Fruit fly (Drosophila melanogaster): ENCODE measurements around the gene Octbeta1R.

Octbeta1R gene

DNA sequence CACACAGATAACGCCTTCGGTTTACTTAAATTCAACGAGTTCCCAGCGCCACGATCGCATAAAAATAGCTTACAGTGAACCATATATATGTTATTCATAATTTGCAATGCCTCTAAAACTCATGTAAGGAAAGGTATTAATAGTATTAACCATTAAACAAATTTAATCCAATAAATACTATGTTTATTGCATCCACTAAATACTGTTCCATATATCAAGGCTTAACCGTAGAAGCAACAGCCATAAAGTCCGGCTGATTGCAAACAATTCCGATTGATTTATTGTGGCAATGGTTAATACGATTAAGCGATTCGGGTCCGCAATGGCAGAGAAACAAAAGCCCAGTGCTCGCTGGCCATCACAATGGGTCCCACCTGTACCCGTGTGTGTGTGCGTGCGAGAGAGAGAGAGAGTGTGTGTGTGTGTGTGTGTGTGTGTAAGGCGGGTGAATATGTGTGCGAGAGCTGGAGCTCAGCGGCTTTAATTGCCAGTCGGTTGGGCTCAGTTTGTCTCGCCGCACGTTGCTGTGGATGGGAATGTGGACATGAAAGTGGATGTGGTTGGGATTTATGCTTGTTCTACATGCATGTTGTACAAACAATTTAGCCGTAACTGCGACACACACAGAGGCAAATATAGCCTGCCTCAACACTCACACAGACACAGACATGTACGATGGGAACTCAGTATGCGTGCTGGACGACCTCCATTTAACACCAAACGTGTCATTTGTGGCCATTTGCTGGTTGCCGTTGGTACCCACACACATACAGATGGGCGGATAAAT, 2.3 kb upstream of the Octbeta1R start (continued):
- TF ChIP-seq Elba2 (GFP tag; optimal IDR thresholded peaks at IDR 0.05) (no peak), CG2889 (GFP tag; IDR thresholded peaks at IDR 0.05) (no peak), dimm (GFP tag; IDR thresholded peaks at IDR 0.05) (no peak), jigr1 (GFP tag; IDR thresholded peaks at IDR 0.05) (no peak), CG8478 (optimal IDR thresholded peaks at IDR 0.05) (peak; percentile 45), sens-2 (GFP tag; IDR thresholded peaks at IDR 0.05) (no peak), CG14441 (GFP tag; IDR thresholded peaks at IDR 0.05) (no peak), wor (GFP tag; IDR thresholded peaks at IDR 0.05) (no peak), Six4 (GFP tag; optimal IDR thresholded peaks at IDR 0.05) (peak; percentile 9), wek (GFP tag; optimal IDR thresholded peaks at IDR 0.05) (no peak), CG13624 (GFP tag; optimal IDR thresholded peaks at IDR 0.05) (no peak), CG4282 (GFP tag; optimal IDR thresholded peaks at IDR 0.05) (no peak), CTCF (GFP tag; optimal IDR thresholded peaks at IDR 0.05) (no peak), CG10431 (GFP tag; optimal IDR thresholded peaks at IDR 0.05) (no peak), unpg (GFP tag; optimal IDR thresholded peaks at IDR 0.05) (peak; percentile 26), CG9817 (tag; optimal IDR thresholded peaks at IDR 0.05) (peak; percentile 36), CG17328 (GFP tag; IDR thresholded peaks at IDR 0.05) (no peak), CG15479 (GFP tag; optimal IDR thresholded peaks at IDR 0.05) (no peak), Eip74EF (GFP tag; optimal IDR thresholded peaks at IDR 0.05) (no peak), Taf1 (GFP tag; IDR thresholded peaks at IDR 0.05) (no peak), so (GFP tag; IDR thresholded peaks at IDR 0.05) (no peak), CG6272 (GFP tag; IDR thresholded peaks at IDR 0.05) (no peak), slou (GFP tag; optimal IDR thresholded peaks at IDR 0.05) (no peak), CG10462 (GFP tag; optimal IDR thresholded peaks at IDR 0.05) (no peak), Deaf1 (tag; optimal IDR thresholded peaks at IDR 0.05) (peak; percentile 66), CG10543 (GFP tag; optimal IDR thresholded peaks at IDR 0.05) (peak; percentile 69), Atf6 (GFP tag; IDR thresholded peaks at IDR 0.05) (0 out of 2 replicates have a peak, but pooled peaks have one; percentile 8), CG11093 (GFP tag; IDR thresholded peaks at IDR 0.05) (no peak), Dip2 (GFP tag; IDR thresholded peaks at IDR 0.05) (no peak), CG9437 (GFP tag; optimal IDR thresholded peaks at IDR 0.05) (no peak), CG16813 (GFP tag; IDR thresholded peaks at IDR 0.05; ENCODE audit: partially characterized antibody) (no peak), CG4424 (GFP tag; optimal IDR thresholded peaks at IDR 0.05) (peak; percentile 54), CG12769 (tag; optimal IDR thresholded peaks at IDR 0.05) (peak; percentile 28), CG15514 (GFP tag; optimal IDR thresholded peaks at IDR 0.05) (peak; percentile 0), CG10959 (GFP tag; IDR thresholded peaks at IDR 0.05) (no peak), CG11085 (GFP tag; IDR thresholded peaks at IDR 0.05) (no peak), da (GFP tag; optimal IDR thresholded peaks at IDR 0.05) (no peak), bbx (GFP tag; IDR thresholded peaks at IDR 0.05; ENCODE audit: partially characterized antibody) (no peak), amos (GFP tag; IDR thresholded peaks at IDR 0.05; ENCODE audit: partially characterized antibody) (no peak), CG17912 (GFP tag; optimal IDR thresholded peaks at IDR 0.05) (no peak), tap (tag; optimal IDR thresholded peaks at IDR 0.05) (peak; percentile 36), CG31365 (tag; optimal IDR thresholded peaks at IDR 0.05) (no peak), CG1233 (GFP tag; optimal IDR thresholded peaks at IDR 0.05) (peak; percentile 59), CG9727 (GFP tag; optimal IDR thresholded peaks at IDR 0.05) (peak; percentile 44), run (tag; optimal IDR thresholded peaks at IDR 0.05) (no peak), BEAF-32 (GFP tag; optimal IDR thresholded peaks at IDR 0.05) (no peak), Fer3 (tag; optimal IDR thresholded peaks at IDR 0.05) (peak; percentile 44), CG11696 (GFP tag; IDR thresholded peaks at IDR 0.05) (no peak), Fer1 (GFP tag; optimal IDR thresholded peaks at IDR 0.05) (peak; percentile 33), nom (GFP tag; optimal IDR thresholded peaks at IDR 0.05) (no peak), gro (GFP tag; optimal IDR thresholded peaks at IDR 0.05) (no peak)
